Fruit fly (Drosophila melanogaster): Measurements from ENCODE around the gene CG42795.

CG42795 gene

dm6 chr3R:10268101-10268864 is 42.8 kb downstream of the CG42795 start (continued):
- peak; percentile 87 for TF ChIP-seq CG4318 (GFP tag; optimal IDR thresholded peaks at IDR 0.05)
- no peak for TF ChIP-seq CG9139 (GFP tag; optimal IDR thresholded peaks at IDR 0.05)
- TF ChIP-seq CG10631 (GFP tag; optimal IDR thresholded peaks at IDR 0.05) = peak; percentile 78
- TF ChIP-seq CG34406 (GFP tag; optimal IDR thresholded peaks at IDR 0.05) = peak; percentile 81
- TF ChIP-seq CG6854 (GFP tag; optimal IDR thresholded peaks at IDR 0.05) = peak; percentile 78
- peak; percentile 93 for TF ChIP-seq CG32006 (GFP tag; optimal IDR thresholded peaks at IDR 0.05)
- peak; percentile 95 for TF ChIP-seq topi (GFP tag; optimal IDR thresholded peaks at IDR 0.05)
- peak; percentile 72 for TF ChIP-seq CG8319 (GFP tag; optimal IDR thresholded peaks at IDR 0.05)
- peak; percentile 92 for TF ChIP-seq CG8119 (GFP tag; IDR thresholded peaks at IDR 0.05)
- peak; percentile 89 for TF ChIP-seq Sox14 (GFP tag; optimal IDR thresholded peaks at IDR 0.05)

- peak; percentile 83 for TF ChIP-seq Smox (GFP tag; optimal IDR thresholded peaks at IDR 0.05)
- peak; percentile 86 for TF ChIP-seq Sox102F (GFP tag; optimal IDR thresholded peaks at IDR 0.05)
- peak; percentile 81 for TF ChIP-seq Sox14 (GFP tag; optimal IDR thresholded peaks at IDR 0.05)
- TF ChIP-seq fd59A (GFP tag; optimal IDR thresholded peaks at IDR 0.05) = peak; percentile 40
- TF ChIP-seq svp (GFP tag) = peak; percentile 92
- TF ChIP-seq CG8632 (GFP tag; optimal IDR thresholded peaks at IDR 0.05) = peak; percentile 66
- TF ChIP-seq Eip93F (GFP tag; optimal IDR thresholded peaks at IDR 0.05) = peak; percentile 64
- TF ChIP-seq CG1621 (tag; optimal IDR thresholded peaks at IDR 0.05) = peak; percentile 34
- TF ChIP-seq vri (GFP tag; optimal IDR thresholded peaks at IDR 0.05) = peak; percentile 60
- TF ChIP-seq CG4318 (GFP tag; optimal IDR thresholded peaks at IDR 0.05) = peak; percentile 62
- peak; percentile 79 for TF ChIP-seq CG11294 (GFP tag; IDR thresholded peaks at IDR 0.05)
- peak; percentile 57 for TF ChIP-seq CG3032 (tag; optimal IDR thresholded peaks at IDR 0.05)
- peak; percentile 76 for TF ChIP-seq acj6 (GFP tag; optimal IDR thresholded peaks at IDR 0.05)
- TF ChIP-seq net (GFP tag; optimal IDR thresholded peaks at IDR 0.05) = peak; percentile 53
- peak; percentile 91 for TF ChIP-seq Eip78C (GFP tag)
- TF ChIP-seq Lpt (GFP tag; optimal IDR thresholded peaks at IDR 0.05) = peak; percentile 56
- TF ChIP-seq Eip75B (GFP tag; optimal IDR thresholded peaks at IDR 0.05) = peak; percentile 72
- peak; percentile 81 for TF ChIP-seq CG8119 (GFP tag; IDR thresholded peaks at IDR 0.05)
- TF ChIP-seq eg (GFP tag; IDR thresholded peaks at IDR 0.05) = peak; percentile 91
- TF ChIP-seq Ets21C (GFP tag; optimal IDR thresholded peaks at IDR 0.05) = peak; percentile 85
- TF ChIP-seq CG9139 (GFP tag; optimal IDR thresholded peaks at IDR 0.05) = no peak
- peak in 1 of 2 experiments; percentile 6 for TF ChIP-seq ss (GFP tag; optimal IDR thresholded peaks at IDR 0.05)
- no peak for TF ChIP-seq CG16779 (tag; optimal IDR thresholded peaks at IDR 0.05)
- TF ChIP-seq CG6792 (GFP tag; optimal IDR thresholded peaks at IDR 0.05) = peak; percentile 74
- peak; percentile 41 for TF ChIP-seq spab (GFP tag; optimal IDR thresholded peaks at IDR 0.05)
- peak; percentile 78 for TF ChIP-seq CG3919 (GFP tag; optimal IDR thresholded peaks at IDR 0.05)
- TF ChIP-seq CG11902 (GFP tag; optimal IDR thresholded peaks at IDR 0.05) = peak; percentile 74
- TF ChIP-seq salr (GFP tag; optimal IDR thresholded peaks at IDR 0.05) = no peak
- peak; percentile 39 for TF ChIP-seq CG6808 (GFP tag; optimal IDR thresholded peaks at IDR 0.05)
- TF ChIP-seq esn (GFP tag; optimal IDR thresholded peaks at IDR 0.05) = peak; percentile 89
- peak; percentile 68 for TF ChIP-seq Blimp-1 (GFP tag; optimal IDR thresholded peaks at IDR 0.05)
- TF ChIP-seq CG6163 (GFP tag; IDR thresholded peaks at IDR 0.05) = peak; percentile 89
- peak; percentile 52 for TF ChIP-seq Ets96B (tag; optimal IDR thresholded peaks at IDR 0.05)
- peak; percentile 58 for TF ChIP-seq CG6276 (GFP tag; optimal IDR thresholded peaks at IDR 0.05)
- TF ChIP-seq dac (GFP tag; optimal IDR thresholded peaks at IDR 0.05) = peak; percentile 16
- peak; percentile 72 for TF ChIP-seq pdm3 (GFP tag; optimal IDR thresholded peaks at IDR 0.05)
- peak; percentile 89 for TF ChIP-seq lz (GFP tag; optimal IDR thresholded peaks at IDR 0.05)
- TF ChIP-seq Met (GFP tag; optimal IDR thresholded peaks at IDR 0.05) = peak; percentile 89
- TF ChIP-seq CG15336 (GFP tag; IDR thresholded peaks at IDR 0.05) = peak; percentile 77
- peak; percentile 82 for TF ChIP-seq Hr4 (GFP tag; optimal IDR thresholded peaks at IDR 0.05)
- TF ChIP-seq fd85E (GFP tag; optimal IDR thresholded peaks at IDR 0.05) = peak; percentile 4
- TF ChIP-seq CG34406 (GFP tag; optimal IDR thresholded peaks at IDR 0.05) = peak; percentile 79
These were observed 43.5 kb downstream of the CG42795 start for dm6 chr3R:10268865-10269442.

All from whole organism, prepupa.